Worm (Caenorhabditis elegans): ENCODE data around the gene srh-184.

The srh-184 gene

DNA sequence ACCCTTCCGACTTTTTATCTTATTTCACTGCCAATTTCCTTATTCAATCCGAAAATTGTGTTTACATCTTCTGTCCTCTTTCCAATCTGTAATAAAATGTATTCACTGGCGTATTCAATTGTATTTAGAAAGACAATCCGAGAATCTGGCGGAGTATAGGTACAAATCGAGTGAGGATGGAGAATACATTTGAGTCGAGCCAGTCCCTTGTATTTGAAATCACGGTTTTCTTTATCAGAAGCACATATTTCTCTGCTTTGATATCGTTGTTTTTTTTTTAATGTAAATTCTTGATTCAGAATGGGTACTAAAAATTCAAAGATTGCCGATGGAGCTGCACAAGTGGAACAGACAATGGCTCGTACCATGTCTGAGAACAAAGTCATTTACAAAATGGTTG lies 33.9 kb downstream of the srh-184 start, which contains the start of gene ocr-1:
TSS of gene ocr-1 (plus strand) at position 301 of the 400 bp plus-strand sequence.
- TF ChIP-seq mab-5 (tag; optimal IDR thresholded peaks at IDR 0.05), result no peak
- TF ChIP-seq mls-2 (tag; optimal IDR thresholded peaks at IDR 0.05), result no peak
- no peak for TF ChIP-seq ham-2 (GFP tag; optimal IDR thresholded peaks at IDR 0.05)
- TF ChIP-seq zip-8 (tag; optimal IDR thresholded peaks at IDR 0.05), result no peak
- no peak for TF ChIP-seq nhr-12 (tag; optimal IDR thresholded peaks at IDR 0.05)
- TF ChIP-seq unc-120 (tag; optimal IDR thresholded peaks at IDR 0.05; ENCODE audit: poor library complexity, severe bottlenecking), result no peak
- TF ChIP-seq hlh-1 (tag; optimal IDR thresholded peaks at IDR 0.05), result no peak
- no peak for TF ChIP-seq M03D4.4 (tag; optimal IDR thresholded peaks at IDR 0.05)
- TF ChIP-seq elt-3 (tag; optimal IDR thresholded peaks at IDR 0.05), result no peak
- no peak for TF ChIP-seq blmp-1 (tag; optimal IDR thresholded peaks at IDR 0.05)
- no peak for TF ChIP-seq mep-1 (tag; optimal IDR thresholded peaks at IDR 0.05)
- no peak for TF ChIP-seq pha-4 (tag; optimal IDR thresholded peaks at IDR 0.05)
- TF ChIP-seq snpc-4 (tag; optimal IDR thresholded peaks at IDR 0.05), result no peak
- no peak for TF ChIP-seq sem-2 (GFP tag; optimal IDR thresholded peaks at IDR 0.05)
- no peak for TF ChIP-seq unc-39 (tag; optimal IDR thresholded peaks at IDR 0.05)
- no peak for TF ChIP-seq tbx-8 (GFP tag; optimal IDR thresholded peaks at IDR 0.05)
- TF ChIP-seq cnd-1 (tag; optimal IDR thresholded peaks at IDR 0.05), result no peak
- no peak for TF ChIP-seq sptf-1 (tag; optimal IDR thresholded peaks at IDR 0.05)

DNA sequence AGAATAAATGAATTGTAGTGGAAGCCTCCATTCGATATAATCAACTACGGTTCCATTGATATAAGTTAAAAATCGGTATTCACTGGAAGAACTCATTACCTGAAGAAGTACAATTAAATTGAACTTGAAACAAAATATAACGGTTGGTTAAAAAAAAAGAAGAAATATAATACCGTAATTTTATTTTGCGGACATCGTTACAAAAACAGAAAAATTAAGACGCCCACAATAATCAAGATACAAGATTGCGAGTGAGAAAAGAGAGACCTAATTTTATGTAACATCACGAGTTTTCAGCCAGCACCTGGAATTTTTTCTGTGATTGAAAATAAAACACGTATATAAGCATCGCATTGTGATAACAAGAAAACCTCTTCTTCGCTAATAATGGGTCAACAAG lies 35.3 kb downstream of the srh-184 start, which contains the start of gene sre-6:
TSS of gene sre-6 (minus strand) at position 101 of the 400 bp plus-strand sequence.
- TF ChIP-seq ces-1 (GFP tag; optimal IDR thresholded peaks at IDR 0.05) (no peak), ztf-11 (tag; optimal IDR thresholded peaks at IDR 0.05) (no peak), unc-120 (tag; optimal IDR thresholded peaks at IDR 0.05; ENCODE audit: poor library complexity, severe bottlenecking) (no peak), ceh-83 (GFP tag; optimal IDR thresholded peaks at IDR 0.05) (no peak), drap-1 (GFP tag; optimal IDR thresholded peaks at IDR 0.05) (no peak), nhr-12 (tag; optimal IDR thresholded peaks at IDR 0.05) (no peak), lin-32 (GFP tag; optimal IDR thresholded peaks at IDR 0.05) (no peak), hlh-1 (tag; optimal IDR thresholded peaks at IDR 0.05) (no peak), flh-1 (GFP tag; optimal IDR thresholded peaks at IDR 0.05) (no peak), mep-1 (tag; optimal IDR thresholded peaks at IDR 0.05) (no peak), nhr-237 (tag; optimal IDR thresholded peaks at IDR 0.05) (no peak), unc-62 (GFP tag; optimal IDR thresholded peaks at IDR 0.05) (no peak), blmp-1 (tag; optimal IDR thresholded peaks at IDR 0.05) (no peak), lin-13 (tag; optimal IDR thresholded peaks at IDR 0.05) (no peak), bed-3 (GFP tag; optimal IDR thresholded peaks at IDR 0.05) (no peak), mls-2 (tag; optimal IDR thresholded peaks at IDR 0.05) (no peak), ceh-43 (GFP tag; optimal IDR thresholded peaks at IDR 0.05) (no peak), snpc-4 (tag; optimal IDR thresholded peaks at IDR 0.05) (no peak), nhr-2 (tag; optimal IDR thresholded peaks at IDR 0.05) (no peak)

DNA sequence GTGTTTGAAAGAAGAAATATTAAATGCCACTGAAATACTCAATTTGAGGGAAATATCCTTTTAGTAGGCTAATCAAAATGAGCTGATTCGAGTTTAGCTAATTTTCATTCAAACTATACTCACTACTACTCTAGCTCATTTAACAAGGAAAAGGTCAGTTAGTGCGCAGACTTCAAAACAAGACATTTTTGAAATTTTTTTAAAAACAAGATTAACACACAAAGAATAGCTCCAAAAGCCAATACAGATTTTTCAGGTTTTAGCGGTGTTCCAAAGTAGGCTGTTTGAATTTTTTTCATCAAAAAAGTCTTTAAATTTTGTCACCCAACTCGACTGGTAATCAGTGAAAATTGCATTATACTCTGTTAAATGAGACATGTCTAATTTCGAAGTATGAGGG lies 37.2 kb downstream of the srh-184 start:
- TF ChIP-seq unc-39 (tag; optimal IDR thresholded peaks at IDR 0.05) (no peak), mab-5 (tag; optimal IDR thresholded peaks at IDR 0.05) (no peak), sptf-1 (tag; optimal IDR thresholded peaks at IDR 0.05) (no peak), zip-8 (tag; optimal IDR thresholded peaks at IDR 0.05) (no peak), elt-3 (tag; optimal IDR thresholded peaks at IDR 0.05) (no peak), drap-1 (GFP tag; optimal IDR thresholded peaks at IDR 0.05) (no peak), unc-120 (tag; optimal IDR thresholded peaks at IDR 0.05; ENCODE audit: poor library complexity, severe bottlenecking) (no peak), hlh-1 (tag; optimal IDR thresholded peaks at IDR 0.05) (no peak), snpc-4 (tag; optimal IDR thresholded peaks at IDR 0.05) (no peak), ceh-83 (GFP tag; optimal IDR thresholded peaks at IDR 0.05) (no peak), nhr-12 (tag; optimal IDR thresholded peaks at IDR 0.05) (no peak), lsy-2 (tag; optimal IDR thresholded peaks at IDR 0.05) (no peak), lin-13 (tag; optimal IDR thresholded peaks at IDR 0.05) (no peak), pha-4 (tag; optimal IDR thresholded peaks at IDR 0.05) (no peak)

DNA sequence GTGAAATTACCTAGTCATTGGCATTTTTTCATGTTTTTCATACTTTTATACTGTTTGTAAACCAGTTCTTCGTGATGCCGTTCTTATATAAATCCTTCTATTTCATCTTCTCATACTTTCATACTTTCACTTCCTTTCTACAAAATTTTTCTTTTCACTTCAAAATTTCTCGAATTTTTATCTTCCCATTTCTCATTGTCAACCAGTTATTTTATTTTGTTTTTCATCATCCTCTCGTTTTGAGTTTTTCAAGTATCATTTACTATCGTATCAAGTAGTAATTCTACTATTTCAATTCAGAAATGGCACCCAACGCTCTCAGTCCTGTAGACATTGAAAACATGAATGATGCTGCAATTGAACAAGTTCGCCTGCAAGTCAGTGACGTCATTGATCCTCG lies 39.3 kb downstream of the srh-184 start, which contains the start of gene F28H7.8:
TSS of gene F28H7.8 (plus strand) at position 301 of the 400 bp plus-strand sequence.
- no peak for TF ChIP-seq nhr-76 (tag; optimal IDR thresholded peaks at IDR 0.05)
- TF ChIP-seq unc-120 (tag; optimal IDR thresholded peaks at IDR 0.05; ENCODE audit: poor library complexity, severe bottlenecking), result no peak
- no peak for TF ChIP-seq lsy-2 (tag; optimal IDR thresholded peaks at IDR 0.05)

DNA sequence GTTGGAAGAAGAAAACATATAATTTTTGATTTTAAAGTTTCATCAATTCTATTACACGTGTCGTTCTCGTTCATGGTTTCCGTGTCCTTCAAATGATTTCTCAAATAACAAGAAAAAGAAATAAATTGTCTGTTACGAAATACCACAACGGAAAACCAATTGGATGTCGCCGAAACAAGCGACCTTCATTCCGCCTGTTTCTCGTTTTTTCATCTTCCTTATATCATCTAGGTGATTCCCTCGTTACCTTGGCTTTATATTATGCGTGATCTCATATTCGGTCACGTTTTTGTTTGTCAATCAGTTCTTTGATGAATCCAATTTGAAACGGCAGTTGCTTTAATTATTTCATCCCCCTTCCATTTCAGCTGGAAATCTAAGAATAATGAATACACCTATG lies 40.9 kb downstream of the srh-184 start:
- no peak for TF ChIP-seq cnd-1 (tag; optimal IDR thresholded peaks at IDR 0.05)

All from whole organism, mixed stage, embryonic.